Worm (Caenorhabditis elegans) whole organism, dauer: Measurements from ENCODE around the gene sma-5.
"Not testable (repeated sequence)": the region's sequence is repeated elsewhere in the genome, so short reads cannot be mapped to it uniquely, and the experiment has no call there.

ENCODE experiments used
- unc-62 ChIP-seq: sonication (generic microtip); optimal IDR thresholded peaks from 2 replicates; lab custom pipeline; 2017; ENCODE audit warnings: missing biosample characterization, missing genetic modification reagents, missing genetic modification characterization

The sma-5 gene

DNA sequence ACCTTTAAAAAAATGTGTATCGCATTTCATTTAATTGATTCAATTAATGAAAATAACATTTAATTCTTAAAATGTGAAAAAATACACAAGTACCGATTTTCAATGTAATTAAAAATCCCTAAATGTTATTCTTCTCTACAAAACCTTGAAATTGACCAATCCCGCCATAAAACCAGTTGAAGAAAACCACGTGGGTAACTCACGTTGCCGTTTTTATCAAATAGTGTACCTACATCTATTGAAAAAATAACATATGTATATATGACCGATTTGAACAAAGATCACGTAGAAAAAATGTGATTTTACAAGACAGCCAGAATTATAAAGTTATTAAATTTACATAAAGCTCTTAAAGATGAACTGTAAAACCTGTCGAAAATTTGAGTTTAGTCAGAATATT lies 40.2 kb downstream of the sma-5 start:
- no peak for TF ChIP-seq unc-62 (GFP tag; lab: Kevin White, UChicago)

DNA sequence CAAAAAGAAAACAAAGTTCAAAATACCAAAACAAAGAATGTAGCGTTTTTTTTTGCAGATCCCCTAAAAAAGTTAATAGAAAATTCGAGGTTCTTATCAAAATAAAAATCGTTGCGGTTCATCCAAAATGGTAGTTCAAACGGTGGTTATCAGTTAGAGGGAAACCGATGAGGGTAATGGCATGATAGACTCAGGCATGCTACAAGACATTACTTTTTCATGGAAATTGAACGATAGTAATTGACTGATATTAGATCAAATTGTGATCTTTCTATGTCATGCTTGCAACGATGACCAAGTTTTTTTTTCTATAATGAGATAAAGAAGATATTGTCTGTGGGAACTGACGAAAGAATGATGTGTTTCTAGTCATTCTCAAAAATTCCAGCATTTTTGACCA lies 40.8 kb downstream of the sma-5 start:
- TF ChIP-seq unc-62 (GFP tag; lab: Kevin White, UChicago) = no peak

DNA sequence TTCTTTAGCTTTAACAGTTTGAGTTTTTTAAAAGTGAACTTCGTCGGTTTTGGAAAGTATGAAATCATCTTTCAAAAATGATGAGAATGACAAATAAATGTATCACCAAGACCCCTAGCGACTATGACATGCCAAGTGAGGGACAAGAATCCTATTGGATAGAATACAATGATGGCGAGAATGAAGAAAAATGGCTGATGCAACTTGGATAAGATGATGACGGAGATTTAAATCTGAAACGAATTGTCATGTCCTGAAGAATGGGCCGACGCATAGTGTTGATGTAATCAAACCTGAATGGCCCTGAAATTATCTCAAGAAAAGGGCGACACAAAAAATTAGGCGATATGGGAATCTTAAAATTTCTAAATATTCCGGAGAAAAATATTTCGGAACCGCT lies 41.7 kb downstream of the sma-5 start:
- TF ChIP-seq unc-62 (GFP tag; lab: Kevin White, UChicago) = no peak

DNA sequence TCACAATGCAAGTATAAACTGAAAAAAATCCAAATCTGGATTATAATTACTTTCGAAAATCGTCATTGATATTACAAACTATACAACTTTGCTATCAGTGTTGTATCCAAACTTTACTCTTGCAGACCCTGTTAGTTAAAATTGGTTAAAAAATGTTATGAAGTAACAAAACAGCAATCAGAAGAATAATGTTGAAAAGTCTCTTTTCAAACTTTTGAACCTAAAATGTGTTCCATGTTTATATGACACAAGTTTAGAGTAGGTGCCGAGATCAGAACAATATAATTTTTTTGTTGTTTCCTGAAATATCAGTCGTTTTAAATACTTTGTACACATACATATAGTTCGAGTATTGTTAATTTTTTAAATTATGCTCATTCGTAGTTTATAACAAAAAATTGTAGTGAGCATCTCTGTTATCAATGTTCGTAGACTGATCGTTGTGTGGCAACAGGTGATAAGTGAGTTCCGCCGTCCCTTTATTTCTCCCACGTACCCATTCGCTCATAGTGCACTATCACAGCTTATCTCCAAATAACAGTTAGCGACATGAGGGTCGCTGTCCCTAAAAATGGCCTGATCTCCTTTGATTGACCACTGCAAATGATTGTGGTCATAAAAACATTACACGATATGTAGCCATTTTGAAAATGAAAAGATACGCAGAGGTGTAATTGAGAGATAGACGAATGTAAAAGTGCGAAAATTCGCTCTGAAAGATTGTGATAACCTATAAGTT lies 43.1 kb downstream of the sma-5 start:
- TF ChIP-seq unc-62 (GFP tag; lab: Kevin White, UChicago) = no peak

DNA sequence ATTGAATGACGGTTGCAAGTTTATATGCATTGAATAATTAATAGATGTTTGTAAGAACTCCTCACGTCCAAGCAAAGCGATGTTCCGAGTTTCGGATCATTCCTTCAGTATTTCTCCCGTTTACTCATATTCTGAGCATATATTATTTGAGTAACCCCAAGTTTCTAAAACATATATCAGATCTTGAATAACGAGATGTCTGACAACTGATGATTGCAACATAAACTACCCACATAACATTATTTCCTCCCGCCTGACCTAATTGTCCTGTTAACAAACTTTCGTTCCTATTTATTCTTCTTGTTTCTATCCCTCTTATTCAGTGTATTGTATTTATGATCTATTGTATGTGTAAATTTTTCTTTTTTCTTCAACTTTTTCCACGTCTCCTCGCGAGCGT lies 44.2 kb downstream of the sma-5 start, which contains the start of gene C49F5.13:
Gene C49F5.13 (plus strand): TSS at position 301 of the 400 bp plus-strand sequence.
- not testable (repeated sequence) for TF ChIP-seq unc-62 (GFP tag; lab: Kevin White, UChicago)

DNA sequence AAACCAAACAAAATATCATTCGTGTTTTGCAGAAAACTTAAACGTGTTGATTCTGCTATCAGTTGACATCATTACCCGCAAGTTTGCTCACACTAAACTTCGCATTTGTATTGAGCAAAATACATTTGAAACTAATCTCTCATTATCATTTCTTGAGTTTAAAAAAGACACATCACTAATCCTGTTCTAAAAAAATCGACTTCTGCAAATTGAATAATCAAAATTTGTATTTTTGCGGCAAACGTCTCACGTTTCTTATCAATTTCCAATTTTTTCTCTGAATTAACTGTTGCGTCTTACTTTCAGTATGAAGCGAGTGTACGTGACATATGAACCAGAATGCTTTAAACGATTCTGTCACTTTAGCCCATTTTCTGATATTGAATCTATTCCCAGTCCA lies 45.5 kb downstream of the sma-5 start, which contains the start of gene C49F5.8:
Gene C49F5.8 (plus strand): TSS at position 301 of the 400 bp plus-strand sequence.
- TF ChIP-seq unc-62 (GFP tag; lab: Kevin White, UChicago) = no peak

DNA sequence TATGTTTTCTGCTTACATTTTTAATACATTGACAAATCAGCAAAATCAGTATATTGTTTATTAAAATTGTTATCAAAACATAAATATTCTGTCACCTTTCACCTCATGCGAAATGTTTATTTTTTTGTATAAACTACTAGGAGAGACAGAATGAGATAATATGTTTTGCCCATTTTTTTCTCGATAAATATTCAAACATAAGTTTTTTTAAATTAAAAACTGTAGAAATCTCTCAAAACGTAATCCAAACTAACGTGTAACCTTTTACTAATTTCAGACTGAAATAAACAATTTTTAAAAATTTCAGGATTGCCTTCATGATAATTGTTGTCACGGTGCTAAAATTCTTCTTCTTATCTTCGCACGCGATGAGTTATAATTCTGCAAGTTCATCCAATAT lies 48.1 kb downstream of the sma-5 start, which contains the start of gene T08D10.5:
Gene T08D10.5 (plus strand): TSS at position 301 of the 400 bp plus-strand sequence.
- no peak for TF ChIP-seq unc-62 (GFP tag; lab: Kevin White, UChicago)

DNA sequence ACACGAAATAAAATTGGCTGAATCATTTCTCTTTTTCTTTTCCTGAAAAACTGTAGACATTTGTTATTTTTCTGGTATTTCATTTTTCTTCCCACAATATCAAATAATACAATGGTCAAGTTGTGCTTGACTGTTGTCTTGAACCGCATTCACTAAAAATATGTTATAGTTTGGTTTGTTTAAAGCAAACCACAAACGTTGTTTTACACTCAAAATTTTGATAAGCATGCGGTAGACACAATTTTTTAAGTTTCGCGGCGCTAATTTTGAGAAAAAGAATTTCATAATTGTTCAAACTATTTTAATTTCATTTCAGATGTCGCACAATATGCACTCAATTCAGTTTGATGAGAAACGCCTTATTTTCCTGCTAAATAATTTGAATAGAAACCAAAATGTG lies 50.2 kb downstream of the sma-5 start, which contains the start of gene T08D10.3:
Gene T08D10.3 (plus strand): TSS at position 301 of the 400 bp plus-strand sequence.
- TF ChIP-seq unc-62 (GFP tag; lab: Kevin White, UChicago) = no peak

DNA sequence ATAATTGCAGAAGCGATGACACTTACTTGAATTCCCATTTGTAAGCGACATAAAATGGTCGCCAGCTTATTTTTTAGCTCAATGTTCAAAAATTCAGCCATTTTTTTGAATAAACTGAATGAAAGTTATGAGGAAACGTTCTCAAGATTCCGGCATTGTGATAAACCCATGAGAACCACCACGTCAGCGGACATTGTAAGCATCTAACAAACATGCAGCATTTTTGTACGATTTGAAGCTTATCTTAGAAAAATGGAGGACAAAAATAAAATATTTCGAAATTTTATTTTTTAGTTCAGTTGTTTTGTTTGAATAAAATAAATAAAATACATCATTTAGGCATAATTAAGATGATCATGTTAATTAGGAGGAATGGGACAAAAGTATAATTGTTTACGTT lies 52.1 kb downstream of the sma-5 start, which contains the start of gene T08D10.4:
Gene T08D10.4 (minus strand): TSS at position 101 of the 400 bp plus-strand sequence.
- no peak for TF ChIP-seq unc-62 (GFP tag; lab: Kevin White, UChicago)

DNA sequence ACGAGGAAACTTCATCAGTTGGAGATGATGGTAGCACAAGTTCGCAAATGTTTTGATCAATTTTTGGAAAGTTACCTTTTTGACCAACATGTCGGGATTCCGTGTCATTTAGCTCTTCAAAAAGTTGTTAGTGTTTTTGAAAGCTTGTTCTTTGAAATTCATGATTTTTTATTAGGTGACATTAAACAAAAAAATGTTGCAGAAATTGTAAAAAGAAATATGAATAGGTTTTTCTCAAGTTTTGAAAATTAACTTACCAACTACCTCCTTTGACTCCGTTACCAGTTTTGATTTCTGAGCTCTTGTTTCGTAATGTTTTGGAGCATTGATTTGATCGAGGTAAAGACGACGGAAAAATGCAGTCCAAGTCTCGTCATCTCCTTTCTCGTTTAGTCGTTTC lies 53.2 kb downstream of the sma-5 start:
- TF ChIP-seq unc-62 (GFP tag; lab: Kevin White, UChicago) = no peak

DNA sequence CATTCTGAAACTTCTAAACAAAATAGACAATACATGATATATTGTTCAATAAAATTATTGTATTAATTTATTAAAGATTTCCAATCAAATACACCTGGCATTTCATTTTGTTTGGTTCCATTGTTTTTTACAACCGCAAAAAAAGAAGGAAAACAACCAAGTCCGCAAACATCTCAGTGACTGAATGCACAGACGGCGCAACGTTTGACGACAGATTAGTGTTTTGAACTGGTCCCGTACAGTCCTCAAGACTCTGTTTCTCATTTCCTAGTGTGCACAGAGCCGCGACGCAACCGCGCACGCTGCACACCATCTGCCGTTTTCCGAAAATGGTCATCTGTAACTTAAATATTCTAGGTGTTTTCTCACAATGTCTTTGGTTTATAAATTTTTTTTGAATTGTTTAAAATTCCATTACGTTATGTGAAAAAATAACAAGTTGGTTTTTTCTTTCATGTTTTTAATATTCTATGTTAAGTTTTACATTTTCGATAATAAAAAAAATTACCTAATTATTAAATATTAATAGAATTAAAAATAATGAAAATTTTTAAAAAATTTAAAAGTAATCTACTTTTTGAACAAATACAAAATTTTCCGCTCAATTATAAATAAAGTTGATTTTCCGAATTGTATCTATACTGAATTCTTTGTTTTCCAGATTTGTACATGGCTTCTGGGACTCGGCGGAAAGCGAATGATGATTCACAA lies 57.0 kb downstream of the sma-5 start, which contains the start of gene lsd-1:
Gene lsd-1 (plus strand): TSS at position 661 of the 711 bp plus-strand sequence.
- TF ChIP-seq unc-62 (GFP tag; lab: Kevin White, UChicago) = no peak
